Fruit fly (Drosophila melanogaster): ENCODE measurements around the gene CG3402.

dm6 chr3L:698748-699367, 46.2 kb upstream of the CG3402 start, which contains the start of gene CG13894:
- TF ChIP-seq psq (optimal IDR thresholded peaks at IDR 0.05) (no peak), Myc (optimal IDR thresholded peaks at IDR 0.05) (no peak), ttk (optimal IDR thresholded peaks at IDR 0.05) (no peak)
